Worm (Caenorhabditis elegans) whole organism, late embryonic: ENCODE results near the gene H41C03.1.

Source experiments
- ceh-34 ChIP-seq: sonication (generic microtip); optimal IDR thresholded peaks from 2 replicates; lab custom pipeline; 2016; ENCODE audit warnings: mild to moderate bottlenecking, missing genetic modification characterization, missing compliant biosample characterization
- fkh-10 ChIP-seq: fragments of 150-350 bp; optimal IDR thresholded peaks from 2 replicates; lab custom pipeline; 2014; ENCODE audit warnings: missing biosample characterization, missing genetic modification reagents, missing genetic modification characterization
- lin-11 ChIP-seq: fragments of 200-800 bp; sonication (Bioruptor generic); optimal IDR thresholded peaks from 2 replicates; lab custom pipeline; 2018; ENCODE audit warnings: mild to moderate bottlenecking, missing genetic modification characterization, missing compliant biosample characterization
- nhr-11 ChIP-seq: fragments of 150-350 bp; optimal IDR thresholded peaks from 2 replicates; lab custom pipeline; 2014; ENCODE audit warnings: missing biosample characterization, missing genetic modification characterization
- nhr-232 ChIP-seq: sonication (generic microtip); optimal IDR thresholded peaks from 2 replicates; lab custom pipeline; 2016; ENCODE audit warnings: missing genetic modification characterization, missing compliant biosample characterization
- syd-9 ChIP-seq: sonication (generic microtip); optimal IDR thresholded peaks from 2 replicates; lab custom pipeline; 2016; ENCODE audit warnings: mild to moderate bottlenecking, missing genetic modification characterization, moderate library complexity, missing compliant biosample characterization

DNA sequence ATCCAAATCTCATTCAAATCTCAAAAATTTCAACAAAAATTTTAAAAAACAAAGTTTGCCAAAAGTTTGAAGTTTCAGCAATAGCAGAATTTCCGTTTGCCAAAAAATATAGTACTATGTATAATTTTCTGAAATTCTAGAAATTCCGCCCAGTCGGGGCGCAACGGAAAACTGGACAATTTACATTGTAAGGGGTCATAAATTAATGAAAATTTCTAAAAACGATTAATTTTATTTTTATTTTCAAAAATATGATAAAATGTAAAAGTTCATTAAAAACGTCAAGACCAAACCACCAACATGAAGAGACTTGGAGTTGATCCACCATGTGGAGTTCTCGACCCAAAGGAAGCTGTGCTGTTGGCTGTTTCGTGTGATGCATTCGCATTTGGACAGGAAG lies 35.9 kb upstream of the H41C03.1 start, which contains the start of gene ZK1248.4:
- TF ChIP-seq nhr-232, result no peak
- no peak for TF ChIP-seq ceh-34 (tag; lab: Kevin White, UChicago)
- no peak for TF ChIP-seq nhr-11 (tag; lab: Kevin White, UChicago)
- TF ChIP-seq lin-11 (tag; lab: Kevin White, UChicago), result no peak
- TF ChIP-seq syd-9, result no peak
- no peak for TF ChIP-seq fkh-10 (GFP tag; lab: Kevin White, UChicago)
